Worm (Caenorhabditis elegans): Measurements from ENCODE around the gene C16D9.3.

Gene C16D9.3

DNA sequence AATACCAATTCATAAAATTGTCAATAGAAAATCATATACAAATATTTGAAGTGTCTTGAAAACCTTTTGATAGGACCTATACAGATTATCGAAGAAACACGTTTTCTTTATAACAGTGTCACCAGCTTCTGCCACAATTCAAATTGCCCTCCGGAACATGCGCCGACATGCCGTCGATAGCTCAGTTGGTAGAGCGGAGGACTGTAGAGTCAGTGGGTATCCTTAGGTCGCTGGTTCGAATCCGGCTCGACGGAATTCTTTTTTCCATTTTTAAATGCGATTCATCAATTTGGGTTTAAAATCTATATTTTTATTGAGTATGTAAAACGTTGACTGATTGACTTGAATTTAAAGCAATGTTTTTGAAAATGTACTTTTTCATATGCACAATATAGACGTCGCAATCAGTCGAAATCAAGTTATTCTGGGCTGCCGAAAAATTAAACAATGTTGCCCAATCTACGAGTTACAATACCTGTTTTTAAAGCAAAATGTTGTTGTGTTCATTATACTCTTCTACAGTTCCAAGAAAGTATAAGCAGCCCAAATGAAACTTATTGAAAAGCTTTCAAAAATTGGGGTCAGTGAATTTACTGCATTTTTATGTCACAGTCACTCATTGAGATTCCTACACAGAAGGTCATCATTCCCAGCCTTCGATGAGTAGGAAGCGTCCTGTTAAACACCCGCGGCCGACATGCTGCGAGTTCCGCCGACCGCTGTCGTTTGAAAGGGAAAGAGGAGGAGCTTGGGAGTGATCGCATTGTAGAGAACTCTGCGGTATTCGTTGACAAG lies 7.7 kb upstream of the C16D9.3 start (continued):
- TF ChIP-seq ztf-26 (tag; optimal IDR thresholded peaks at IDR 0.05) (peak; percentile 16), Y95B8A.8 (GFP tag; IDR thresholded peaks at IDR 0.05) (peak; percentile 75; the same call in 1 of the 2 replicates), hlh-12 (tag; optimal IDR thresholded peaks at IDR 0.05) (no peak), sptf-2 (GFP tag; optimal IDR thresholded peaks at IDR 0.05) (no peak), efl-1 (GFP tag; optimal IDR thresholded peaks at IDR 0.05) (peak; percentile 17), mel-28 (tag; optimal IDR thresholded peaks at IDR 0.05; ENCODE audit: borderline replicate concordance) (no peak), hsf-1 (GFP tag; IDR thresholded peaks at IDR 0.05) (peak; percentile 91), attf-6 (GFP tag; IDR thresholded peaks at IDR 0.05) (peak; percentile 94), nhr-120 (GFP tag; IDR thresholded peaks at IDR 0.05) (no peak), D2030.7 (GFP tag; IDR thresholded peaks at IDR 0.05) (peak; percentile 96), ccch-3 (GFP tag; optimal IDR thresholded peaks at IDR 0.05) (no peak), attf-3 (GFP tag; conservative IDR thresholded peaks at IDR 0.05) (0 out of 2 replicates have a peak, but pooled peaks have one; percentile 31), mes-4 (tag; optimal IDR thresholded peaks at IDR 0.05) (peak; percentile 29), snpc-3.4 (tag; optimal IDR thresholded peaks at IDR 0.05) (peak; percentile 97), T07F8.4 (tag; optimal IDR thresholded peaks at IDR 0.05) (no peak), dpl-1 (GFP tag; optimal IDR thresholded peaks at IDR 0.05) (no peak), F57A8.1 (GFP tag; optimal IDR thresholded peaks at IDR 0.05) (no peak), F52B5.7 (tag; optimal IDR thresholded peaks at IDR 0.05) (no peak), lin-26 (GFP tag; IDR thresholded peaks at IDR 0.05) (no peak), bed-1 (GFP tag; IDR thresholded peaks at IDR 0.05) (no peak), T26A5.8 (tag; optimal IDR thresholded peaks at IDR 0.05) (no peak), unc-62 (GFP tag; optimal IDR thresholded peaks at IDR 0.05) (no peak), F39B2.1 (GFP tag; IDR thresholded peaks at IDR 0.05) (no peak), nhr-80 (tag; optimal IDR thresholded peaks at IDR 0.05) (peak; percentile 16), nhr-27 (tag; optimal IDR thresholded peaks at IDR 0.05) (no peak), mxl-1 (tag; optimal IDR thresholded peaks at IDR 0.05) (peak; percentile 42), Y79H2A.3 (GFP tag; conservative IDR thresholded peaks at IDR 0.05) (no peak), lsy-27 (tag; optimal IDR thresholded peaks at IDR 0.05; ENCODE audit: borderline replicate concordance, insufficient read depth) (no peak), lin-35 (GFP tag; optimal IDR thresholded peaks at IDR 0.05) (peak in 2 of 3 experiments; percentile 42 to 47), Y53F4B.3 (GFP tag; IDR thresholded peaks at IDR 0.05) (no peak), ztf-25 (GFP tag; IDR thresholded peaks at IDR 0.05) (no peak), egl-18 (GFP tag; IDR thresholded peaks at IDR 0.05) (no peak), attf-5 (GFP tag; optimal IDR thresholded peaks at IDR 0.05) (no peak), B0336.3 (GFP tag; IDR thresholded peaks at IDR 0.05) (peak; percentile 84), K12H6.12 (tag; optimal IDR thresholded peaks at IDR 0.05) (no peak), madf-8 (GFP tag; conservative IDR thresholded peaks at IDR 0.05) (peak; percentile 53), let-607 (tag; optimal IDR thresholded peaks at IDR 0.05) (no peak), ama-1 (optimal IDR thresholded peaks at IDR 0.05) (peak; percentile 94), ama-1 (GFP tag; optimal IDR thresholded peaks at IDR 0.05) (peak in 1 of 2 experiments; percentile 72), bed-2 (GFP tag; IDR thresholded peaks at IDR 0.05) (no peak), sea-2 (GFP tag; IDR thresholded peaks at IDR 0.05) (no peak), madf-10 (tag; optimal IDR thresholded peaks at IDR 0.05) (peak; percentile 39), Y56A3A.18 (GFP tag; IDR thresholded peaks at IDR 0.05) (peak; percentile 77), F22D6.2 (tag; optimal IDR thresholded peaks at IDR 0.05) (no peak), madf-3 (GFP tag; IDR thresholded peaks at IDR 0.05) (no peak), snpc-1.3 (tag; optimal IDR thresholded peaks at IDR 0.05; ENCODE audit: insufficient read depth) (peak; percentile 97), ztf-6 (GFP tag; IDR thresholded peaks at IDR 0.05) (no peak), ekl-4 (GFP tag; IDR thresholded peaks at IDR 0.05) (peak; percentile 80)

All from whole organism, young adult.